Fruit fly (Drosophila melanogaster) Kc167 (cell line): ENCODE measurements around the gene CG43072.
A peak's percentile ranks its signal among the peaks of the same experiment; 100 is the strongest.

Experiments
- Sin3A ChIP-seq: fragments of >200 bp; optimal IDR thresholded peaks from 2 replicates; lab custom pipeline; 2018; ENCODE audit warnings: missing external identifiers
- psq ChIP-seq: fragments of >200 bp; optimal IDR thresholded peaks from 2 replicates; lab custom pipeline; 2017; ENCODE audit warnings: missing external identifiers
- ttk ChIP-seq: sonication (Bioruptor generic); optimal IDR thresholded peaks from 2 replicates; lab custom pipeline; 2017; ENCODE audit warnings: missing external identifiers

- TF ChIP-seq Sin3A (no peak), psq (lab: Kevin White, UChicago) (peak; percentile 47), ttk (lab: Kevin White, UChicago) (no peak)
Measured at dm6 chr3L:21026025-21026916, 39.4 kb upstream of the CG43072 start.
